Fruit fly (Drosophila melanogaster) whole organism, embryonic: ENCODE results near the gene CG1979.
A peak's percentile ranks its signal among the peaks of the same experiment; 100 is the strongest.

Experiments used
- ATbp ChIP-seq: fragments of 200-800 bp; sonication (Bioruptor generic); optimal IDR thresholded peaks from 2 replicates; lab custom pipeline; 2017; ENCODE audit warnings: missing biosample characterization, mild to moderate bottlenecking, missing genetic modification characterization, missing genetic modification reagents
- B-H2 ChIP-seq: fragments of 200-800 bp; sonication (Bioruptor generic); optimal IDR thresholded peaks from 2 replicates; lab custom pipeline; 2018; ENCODE audit warnings: missing biosample characterization, mild to moderate bottlenecking, missing genetic modification characterization
- CG10267 ChIP-seq: fragments of 200-800 bp; sonication (Bioruptor generic); optimal IDR thresholded peaks from 2 replicates; lab custom pipeline; 2018; ENCODE audit warnings: missing biosample characterization, mild to moderate bottlenecking, missing genetic modification characterization, moderate library complexity
- CG12769 ChIP-seq: fragments of 200-800 bp; sonication (Bioruptor generic); optimal IDR thresholded peaks from 2 replicates; lab custom pipeline; 2019; ENCODE audit warnings: missing biosample characterization, mild to moderate bottlenecking, missing genetic modification characterization, moderate library complexity
- CG14965 ChIP-seq: fragments of 200-800 bp; sonication (Bioruptor generic); optimal IDR thresholded peaks from 2 replicates; lab custom pipeline; 2016; ENCODE audit warnings: missing biosample characterization, missing genetic modification characterization, borderline replicate concordance
- CG15479 ChIP-seq: fragments of 200-800 bp; sonication (Bioruptor generic); optimal IDR thresholded peaks from 3 replicates; lab custom pipeline; 2019; ENCODE audit warnings: missing biosample characterization, mild to moderate bottlenecking, missing genetic modification characterization, moderate library complexity
- CG17829 ChIP-seq: fragments of 200-800 bp; optimal IDR thresholded peaks from 2 replicates; lab custom pipeline; 2019; ENCODE audit warnings: missing biosample characterization, mild to moderate bottlenecking, missing genetic modification characterization, moderate library complexity
- CG2116 ChIP-seq: fragments of 200-800 bp; sonication (Bioruptor generic); optimal IDR thresholded peaks from 3 replicates; lab custom pipeline; 2018; ENCODE audit warnings: missing biosample characterization, mild to moderate bottlenecking, missing genetic modification characterization
- CG2202 ChIP-seq: fragments of 200-800 bp; sonication (Bioruptor generic); optimal IDR thresholded peaks from 2 replicates; lab custom pipeline; 2018; ENCODE audit warnings: missing biosample characterization, mild to moderate bottlenecking, missing genetic modification characterization
- CG31224 ChIP-seq: fragments of 200-800 bp; sonication (Bioruptor generic); IDR thresholded peaks from 2 replicates; pipeline ENCODE4 v1.3.6; 2022; ENCODE audit warnings: missing biosample characterization, missing genetic modification characterization
- CG6791 ChIP-seq: fragments of 200-800 bp; sonication (Bioruptor generic); IDR thresholded peaks from 3 replicates; pipeline ENCODE4 v1.3.6; 2022; ENCODE audit warnings: missing biosample characterization, missing genetic modification characterization; ENCODE audit not compliant: partially characterized antibody
- CG8281 ChIP-seq: fragments of 200-800 bp; sonication (Bioruptor generic); optimal IDR thresholded peaks from 2 replicates; lab custom pipeline; 2018; ENCODE audit warnings: missing biosample characterization, mild to moderate bottlenecking, missing genetic modification characterization, moderate library complexity
- CG8924 ChIP-seq: fragments of 200-800 bp; optimal IDR thresholded peaks from 3 replicates; lab custom pipeline; 2019; ENCODE audit warnings: missing biosample characterization, mild to moderate bottlenecking, missing genetic modification characterization, moderate library complexity
- CG9727 ChIP-seq: fragments of 200-800 bp; sonication (Bioruptor generic); optimal IDR thresholded peaks from 3 replicates; lab custom pipeline; 2017; ENCODE audit warnings: missing biosample characterization, mild to moderate bottlenecking, missing genetic modification characterization
- CHES-1-like ChIP-seq: fragments of 200-800 bp; sonication (Bioruptor generic); optimal IDR thresholded peaks from 2 replicates; lab custom pipeline; 2016; ENCODE audit warnings: missing biosample characterization, missing genetic modification characterization
- CoRest ChIP-seq: fragments of 200-800 bp; sonication (Bioruptor generic); optimal IDR thresholded peaks from 3 replicates; lab custom pipeline; 2018; ENCODE audit warnings: missing biosample characterization, mild to moderate bottlenecking, missing genetic modification characterization, moderate library complexity
- Elba2 ChIP-seq: fragments of 200-800 bp; sonication (Bioruptor generic); optimal IDR thresholded peaks from 3 replicates; lab custom pipeline; 2016; ENCODE audit warnings: missing biosample characterization, missing genetic modification characterization
- Hmr ChIP-seq: fragments of 200-800 bp; sonication (Bioruptor generic); optimal IDR thresholded peaks from 3 replicates; lab custom pipeline; 2017; ENCODE audit warnings: mild to moderate bottlenecking, missing biosample characterization, missing genetic modification reagents, missing genetic modification characterization
- Med ChIP-seq: fragments of 200-800 bp; sonication (Bioruptor generic); peaks from one replicate; lab custom pipeline; 2016; ENCODE audit warnings: missing biosample characterization, missing genetic modification characterization, mild to moderate bottlenecking, inconsistent platforms, moderate library complexity
- Nf-YC ChIP-seq: fragments of 200-800 bp; optimal IDR thresholded peaks from 3 replicates; lab custom pipeline; 2019; ENCODE audit warnings: missing biosample characterization, mild to moderate bottlenecking, missing genetic modification characterization, moderate library complexity
- Optix ChIP-seq: fragments of 200-800 bp; sonication (Bioruptor generic); IDR thresholded peaks from 3 replicates; pipeline ENCODE4 v1.3.6; 2022; ENCODE audit warnings: missing biosample characterization, missing genetic modification characterization
- Poxn ChIP-seq: fragments of 200-800 bp; sonication (Bioruptor generic); IDR thresholded peaks from 2 replicates; pipeline ENCODE4 v1.3.6; 2022; ENCODE audit warnings: missing biosample characterization, missing genetic modification characterization
- Trl ChIP-seq, 3 experiments: fragments of >200 bp in 2 of 3; fragments of 200-800 bp in 1 of 3; sonication (Bioruptor generic) in 1 of 3; optimal IDR thresholded peaks; 2 replicates in 1 of 3; 3 replicates in 2 of 3; lab custom pipeline; 2016 to 2017; ENCODE audit warnings: missing biosample characterization in 1 of 3, missing genetic modification characterization in 1 of 3
- bcd ChIP-seq: fragments of 200-800 bp; sonication (Bioruptor generic); optimal IDR thresholded peaks from 2 replicates; lab custom pipeline; 2017; ENCODE audit warnings: missing biosample characterization, mild to moderate bottlenecking, missing genetic modification characterization
- bsh ChIP-seq, 2 experiments: fragments of 200-800 bp; sonication (Bioruptor generic); optimal IDR thresholded peaks; 2 replicates each; lab custom pipeline; 2017 to 2018; ENCODE audit warnings: mild to moderate bottlenecking in 2 of 2, missing biosample characterization in 2 of 2, missing genetic modification characterization in 2 of 2, moderate library complexity in 1 of 2
- cg ChIP-seq: fragments of 200-800 bp; sonication (Bioruptor generic); optimal IDR thresholded peaks from 3 replicates; lab custom pipeline; 2019; ENCODE audit warnings: missing biosample characterization, mild to moderate bottlenecking, missing genetic modification characterization, moderate library complexity
- chif ChIP-seq, 2 experiments: fragments of 200-800 bp; sonication (Bioruptor generic); optimal IDR thresholded peaks; 3 replicates each; lab custom pipeline; 2016; ENCODE audit warnings: missing biosample characterization in 2 of 2, missing genetic modification characterization in 2 of 2
- gcm2 ChIP-seq: fragments of 200-800 bp; sonication (Bioruptor generic); optimal IDR thresholded peaks from 2 replicates; lab custom pipeline; 2016; ENCODE audit warnings: missing biosample characterization, missing genetic modification characterization
- gro ChIP-seq: fragments of 200-800 bp; sonication (Bioruptor generic); optimal IDR thresholded peaks from 2 replicates; lab custom pipeline; 2016; ENCODE audit warnings: missing biosample characterization, missing genetic modification characterization
- jigr1 ChIP-seq: fragments of 200-800 bp; sonication (Bioruptor generic); IDR thresholded peaks from 3 replicates; pipeline ENCODE4 v1.3.6; 2022; ENCODE audit warnings: missing biosample characterization, missing genetic modification characterization
- kah ChIP-seq: fragments of 200-800 bp; sonication (Bioruptor generic); optimal IDR thresholded peaks from 2 replicates; lab custom pipeline; 2018; ENCODE audit warnings: missing biosample characterization, mild to moderate bottlenecking, missing genetic modification characterization
- lilli ChIP-seq: fragments of 200-800 bp; sonication (Bioruptor generic); optimal IDR thresholded peaks from 3 replicates; lab custom pipeline; 2016; ENCODE audit warnings: missing biosample characterization, missing genetic modification characterization
- luna ChIP-seq: fragments of 200-800 bp; sonication (Bioruptor generic); optimal IDR thresholded peaks from 2 replicates; lab custom pipeline; 2016; ENCODE audit warnings: missing biosample characterization, missing genetic modification characterization
- mirr ChIP-seq: fragments of 200-800 bp; sonication (Bioruptor generic); optimal IDR thresholded peaks from 3 replicates; lab custom pipeline; 2018; ENCODE audit warnings: missing biosample characterization, mild to moderate bottlenecking, missing genetic modification characterization
- nerfin-1 ChIP-seq: fragments of 200-800 bp; sonication (Bioruptor generic); optimal IDR thresholded peaks from 3 replicates; lab custom pipeline; 2019; ENCODE audit warnings: missing biosample characterization, mild to moderate bottlenecking, missing genetic modification characterization, moderate library complexity
- nerfin-2 ChIP-seq: fragments of 200-800 bp; sonication (Bioruptor generic); IDR thresholded peaks from 2 replicates; pipeline ENCODE4 v1.3.6; 2022; ENCODE audit warnings: missing biosample characterization, missing genetic modification characterization; ENCODE audit not compliant: partially characterized antibody
- pan ChIP-seq, 4 experiments: fragments of >200 bp in 3 of 4; fragments of 200-800 bp in 1 of 4; sonication (Bioruptor generic) in 1 of 4; optimal IDR thresholded peaks in 3 of 4; IDR thresholded peaks in 1 of 4; 2 replicates each; pipeline versions ENCODE4 v1.3.6 to Lab custom; 2017 to 2022; ENCODE audit warnings: missing biosample characterization in 2 of 4, missing genetic modification characterization in 2 of 4, mixed read lengths in 1 of 4
- pros ChIP-seq: fragments of 200-800 bp; sonication (Bioruptor generic); optimal IDR thresholded peaks from 3 replicates; lab custom pipeline; 2019; ENCODE audit warnings: missing biosample characterization, mild to moderate bottlenecking, missing genetic modification characterization, moderate library complexity
- scrt ChIP-seq: fragments of 200-800 bp; sonication (Bioruptor generic); optimal IDR thresholded peaks from 2 replicates; lab custom pipeline; 2018; ENCODE audit warnings: missing biosample characterization, mild to moderate bottlenecking, missing genetic modification characterization, moderate library complexity
- seq ChIP-seq: fragments of 200-800 bp; sonication (Bioruptor generic); IDR thresholded peaks from 2 replicates; pipeline ENCODE4 v1.3.6; 2022; ENCODE audit warnings: missing biosample characterization, missing genetic modification characterization
- slp2 ChIP-seq: fragments of 200-800 bp; sonication (Bioruptor generic); optimal IDR thresholded peaks from 2 replicates; lab custom pipeline; 2016; ENCODE audit warnings: missing biosample characterization, missing genetic modification characterization
- tll ChIP-seq, 2 experiments: fragments of 200-800 bp in 1 of 2; fragments of >200 bp in 1 of 2; sonication (Bioruptor generic) in 1 of 2; optimal IDR thresholded peaks; 2 replicates each; lab custom pipeline; 2017 to 2019; ENCODE audit warnings: missing biosample characterization in 2 of 2, missing genetic modification characterization in 2 of 2, mild to moderate bottlenecking in 1 of 2, moderate library complexity in 1 of 2
- tna ChIP-seq: fragments of 200-800 bp; sonication (Bioruptor generic); IDR thresholded peaks from 2 replicates; pipeline ENCODE4 v1.3.6; 2022; ENCODE audit warnings: missing biosample characterization, missing genetic modification characterization; ENCODE audit not compliant: partially characterized antibody
- unpg ChIP-seq: fragments of 200-800 bp; sonication (Bioruptor generic); optimal IDR thresholded peaks from 3 replicates; lab custom pipeline; 2018; ENCODE audit warnings: missing biosample characterization, mild to moderate bottlenecking, missing genetic modification characterization, moderate library complexity
- wek ChIP-seq: fragments of 200-800 bp; sonication (Bioruptor generic); optimal IDR thresholded peaks from 3 replicates; lab custom pipeline; 2018; ENCODE audit warnings: missing biosample characterization, mild to moderate bottlenecking, missing genetic modification characterization, moderate library complexity
- z ChIP-seq: fragments of 200-800 bp; sonication (Bioruptor generic); IDR thresholded peaks from 3 replicates; pipeline ENCODE4 v1.3.6; 2022; ENCODE audit warnings: missing biosample characterization, missing genetic modification characterization
- zen ChIP-seq: fragments of 200-800 bp; sonication (Bioruptor generic); optimal IDR thresholded peaks from 3 replicates; lab custom pipeline; 2018; ENCODE audit warnings: missing biosample characterization, mild to moderate bottlenecking, missing genetic modification characterization, moderate library complexity

Gene CG1979

dm6 chr3R:7037250-7037802 is 17.1 kb upstream of the CG1979 start (continued):
- TF ChIP-seq B-H2 (GFP tag; lab: Kevin White, UChicago) (peak; percentile 34), Poxn (GFP tag; lab: Robert Waterston, UW) (no peak), luna (GFP tag; lab: Kevin White, UChicago) (no peak), CoRest (peak; percentile 43), CG9727 (GFP tag; lab: Kevin White, UChicago) (peak; percentile 10), Med (GFP tag; lab: Kevin White, UChicago) (peak; percentile 80), cg (GFP tag; lab: Kevin White, UChicago) (peak; percentile 96), CG10267 (tag; lab: Kevin White, UChicago) (peak; percentile 91), Nf-YC (tag; lab: Kevin White, UChicago) (peak; percentile 95), ATbp (peak; percentile 26), CHES-1-like (GFP tag; lab: Kevin White, UChicago) (no peak), CG8281 (tag; lab: Kevin White, UChicago) (no peak), tna (GFP tag; lab: Robert Waterston, UW) (0 out of 2 replicates have a peak, but pooled peaks have one; percentile 22), gcm2 (GFP tag; lab: Kevin White, UChicago) (no peak), pan (optimal IDR thresholded peaks at IDR 0.05; lab: Kevin White, UChicago) (no peak), pan (GFP tag; optimal IDR thresholded peaks at IDR 0.05 in 1 of 2, IDR thresholded peaks at IDR 0.05 in 1 of 2) (no peak), bcd (GFP tag; lab: Kevin White, UChicago) (peak; percentile 1), nerfin-2 (GFP tag; lab: Robert Waterston, UW) (no peak), Trl (optimal IDR thresholded peaks at IDR 0.05; lab: Kevin White, UChicago) (peak; percentile 87 to 91), Trl (GFP tag; optimal IDR thresholded peaks at IDR 0.05; lab: Kevin White, UChicago) (peak; percentile 46), wek (GFP tag; lab: Kevin White, UChicago) (peak; percentile 28), bsh (GFP tag; optimal IDR thresholded peaks at IDR 0.05; lab: Kevin White, UChicago) (no peak), Hmr (GFP tag; lab: Kevin White, UChicago) (peak; percentile 37), tll (GFP tag; optimal IDR thresholded peaks at IDR 0.05; lab: Kevin White, UChicago) (peak in 1 of 2 experiments; percentile 88), jigr1 (GFP tag; lab: Robert Waterston, UW) (no peak), kah (GFP tag; lab: Kevin White, UChicago) (peak; percentile 89), CG15479 (GFP tag; lab: Kevin White, UChicago) (peak; percentile 93), CG2202 (tag; lab: Kevin White, UChicago) (peak; percentile 0), CG12769 (tag; lab: Kevin White, UChicago) (no peak), Elba2 (GFP tag; lab: Kevin White, UChicago) (peak; percentile 81), unpg (GFP tag; lab: Kevin White, UChicago) (peak; percentile 20), zen (tag; lab: Kevin White, UChicago) (peak; percentile 82), mirr (GFP tag; lab: Kevin White, UChicago) (peak; percentile 0), z (peak; percentile 91), CG17829 (tag; lab: Kevin White, UChicago) (peak; percentile 72), nerfin-1 (tag; lab: Kevin White, UChicago) (peak; percentile 21), CG31224 (GFP tag; lab: Robert Waterston, UW) (no peak), lilli (GFP tag; lab: Kevin White, UChicago) (peak; percentile 18), CG2116 (GFP tag; lab: Kevin White, UChicago) (peak; percentile 15), seq (GFP tag; lab: Robert Waterston, UW) (peak; percentile 74), Optix (GFP tag; lab: Robert Waterston, UW) (no peak), scrt (GFP tag; lab: Kevin White, UChicago) (peak; percentile 97), gro (peak; percentile 31), chif (GFP tag; optimal IDR thresholded peaks at IDR 0.05; lab: Kevin White, UChicago) (no peak), pros (GFP tag; lab: Kevin White, UChicago) (peak; percentile 97), CG6791 (GFP tag; lab: Robert Waterston, UW) (no peak; the same call in 2 of the 3 replicates), CG8924 (tag; lab: Kevin White, UChicago) (peak; percentile 47), slp2 (peak; percentile 27), CG14965 (GFP tag; lab: Kevin White, UChicago) (no peak)
